Fruit fly (Drosophila melanogaster) whole organism, embryonic: ENCODE measurements around the gene CG10311.

ENCODE experiments used
- Ada2b ChIP-seq: fragments of 200-800 bp; sonication (Bioruptor generic); IDR thresholded peaks from 2 replicates; pipeline ENCODE4 v1.3.6; 2022; ENCODE audit warnings: missing biosample characterization, missing genetic modification characterization
- CG10366 ChIP-seq: fragments of 200-800 bp; sonication (Bioruptor generic); IDR thresholded peaks from 2 replicates; pipeline ENCODE4 v1.3.6; 2022; ENCODE audit warnings: missing biosample characterization, missing genetic modification characterization
- CG10431 ChIP-seq: fragments of 200-800 bp; sonication (Bioruptor generic); optimal IDR thresholded peaks from 3 replicates; lab custom pipeline; 2018; ENCODE audit warnings: missing biosample characterization, mild to moderate bottlenecking, missing genetic modification characterization
- CG10565 ChIP-seq: fragments of 200-800 bp; sonication (Bioruptor generic); optimal IDR thresholded peaks from 3 replicates; lab custom pipeline; 2016; ENCODE audit warnings: missing biosample characterization, mild to moderate bottlenecking, missing genetic modification characterization
- CG12659 ChIP-seq: fragments of 200-800 bp; sonication (Bioruptor generic); optimal IDR thresholded peaks from 3 replicates; lab custom pipeline; 2017; ENCODE audit warnings: mild to moderate bottlenecking, missing biosample characterization, missing genetic modification reagents, missing genetic modification characterization
- CG12769 ChIP-seq: fragments of 200-800 bp; sonication (Bioruptor generic); optimal IDR thresholded peaks from 2 replicates; lab custom pipeline; 2019; ENCODE audit warnings: missing biosample characterization, mild to moderate bottlenecking, missing genetic modification characterization, moderate library complexity
- CG13123 ChIP-seq: fragments of 200-800 bp; sonication (Bioruptor generic); optimal IDR thresholded peaks from 2 replicates; lab custom pipeline; 2016; ENCODE audit warnings: missing biosample characterization, missing genetic modification characterization
- CG14710 ChIP-seq: fragments of 200-800 bp; sonication (Bioruptor generic); optimal IDR thresholded peaks from 3 replicates; lab custom pipeline; 2019; ENCODE audit warnings: missing biosample characterization, mild to moderate bottlenecking, missing genetic modification characterization, moderate library complexity
- CG1602 ChIP-seq: fragments of 200-800 bp; sonication (Bioruptor generic); optimal IDR thresholded peaks from 3 replicates; lab custom pipeline; 2016; ENCODE audit warnings: missing biosample characterization, missing genetic modification characterization
- CG16815 ChIP-seq: fragments of 200-800 bp; sonication (Bioruptor generic); optimal IDR thresholded peaks from 3 replicates; lab custom pipeline; 2017; ENCODE audit warnings: missing biosample characterization, mild to moderate bottlenecking, missing genetic modification characterization
- CG17802 ChIP-seq: fragments of 200-800 bp; sonication (Bioruptor generic); optimal IDR thresholded peaks from 2 replicates; lab custom pipeline; 2018; ENCODE audit warnings: missing biosample characterization, mild to moderate bottlenecking, missing genetic modification characterization, moderate library complexity
- CG1792 ChIP-seq: fragments of 200-800 bp; sonication (Bioruptor generic); optimal IDR thresholded peaks from 2 replicates; lab custom pipeline; 2016; ENCODE audit warnings: missing biosample characterization, missing genetic modification characterization
- CG2129 ChIP-seq: fragments of 200-800 bp; sonication (Bioruptor generic); IDR thresholded peaks from 2 replicates; pipeline ENCODE4 v1.3.6; 2022; ENCODE audit warnings: missing biosample characterization, missing genetic modification characterization; ENCODE audit not compliant: partially characterized antibody
- CG3281 ChIP-seq: fragments of 200-800 bp; sonication (Bioruptor generic); optimal IDR thresholded peaks from 3 replicates; lab custom pipeline; 2017; ENCODE audit warnings: missing biosample characterization, mild to moderate bottlenecking, missing genetic modification characterization
- CG3847 ChIP-seq: fragments of 200-800 bp; sonication (Bioruptor generic); IDR thresholded peaks from 2 replicates; pipeline ENCODE4 v1.3.6; 2022; ENCODE audit warnings: missing biosample characterization, missing genetic modification characterization
- CG4730 ChIP-seq: fragments of 200-800 bp; sonication (Bioruptor generic); IDR thresholded peaks from 2 replicates; pipeline ENCODE4 v1.3.6; 2022; ENCODE audit warnings: missing biosample characterization, missing genetic modification characterization
- CG4820 ChIP-seq: fragments of 200-800 bp; sonication (Bioruptor generic); optimal IDR thresholded peaks from 3 replicates; lab custom pipeline; 2016; ENCODE audit warnings: missing biosample characterization, missing genetic modification characterization
- CG7839 ChIP-seq: fragments of 200-800 bp; sonication (Bioruptor generic); optimal IDR thresholded peaks from 3 replicates; lab custom pipeline; 2018; ENCODE audit warnings: missing biosample characterization, mild to moderate bottlenecking, missing genetic modification characterization, moderate library complexity
- CG8290 ChIP-seq, 3 experiments: fragments of 200-800 bp; sonication (Bioruptor generic); optimal IDR thresholded peaks; 2 replicates each; lab custom pipeline; 2016 to 2019; ENCODE audit warnings: missing biosample characterization in 3 of 3, missing genetic modification characterization in 3 of 3, mild to moderate bottlenecking in 2 of 3, moderate library complexity in 1 of 3
- CG9215 ChIP-seq: fragments of 200-800 bp; sonication (Bioruptor generic); IDR thresholded peaks from 2 replicates; pipeline ENCODE4 v1.3.6; 2022; ENCODE audit warnings: missing biosample characterization, missing genetic modification characterization
- CG9817 ChIP-seq: fragments of 200-800 bp; sonication (Bioruptor generic); optimal IDR thresholded peaks from 2 replicates; lab custom pipeline; 2018; ENCODE audit warnings: missing biosample characterization, mild to moderate bottlenecking, missing genetic modification characterization, moderate library complexity
- D19A ChIP-seq: fragments of 200-800 bp; optimal IDR thresholded peaks from 3 replicates; lab custom pipeline; 2019; ENCODE audit warnings: missing biosample characterization, mild to moderate bottlenecking, missing genetic modification characterization, moderate library complexity
- H2.0 ChIP-seq: fragments of 200-800 bp; sonication (Bioruptor generic); IDR thresholded peaks from 2 replicates; pipeline ENCODE4 v1.3.6; 2022; ENCODE audit warnings: missing biosample characterization, missing genetic modification characterization
- HLH4C ChIP-seq: fragments of 200-800 bp; sonication (Bioruptor generic); IDR thresholded peaks from 3 replicates; pipeline ENCODE4 v1.3.6; 2022; ENCODE audit warnings: missing biosample characterization, missing genetic modification characterization; ENCODE audit not compliant: partially characterized antibody
- Lpt ChIP-seq: fragments of >200 bp; optimal IDR thresholded peaks from 2 replicates; lab custom pipeline; 2018; ENCODE audit warnings: missing biosample characterization, missing genetic modification characterization
- Neu2 ChIP-seq: fragments of 200-800 bp; sonication (Bioruptor generic); optimal IDR thresholded peaks from 3 replicates; lab custom pipeline; 2016; ENCODE audit warnings: missing biosample characterization, missing genetic modification characterization, borderline replicate concordance
- Sin3A ChIP-seq: fragments of >200 bp; optimal IDR thresholded peaks from 2 replicates; lab custom pipeline; 2018
- Sox100B ChIP-seq: fragments of 200-800 bp; sonication (Bioruptor generic); optimal IDR thresholded peaks from 3 replicates; lab custom pipeline; 2018; ENCODE audit warnings: missing biosample characterization, mild to moderate bottlenecking, missing genetic modification characterization
- Ssrp ChIP-seq: fragments of 200-800 bp; sonication (Bioruptor generic); optimal IDR thresholded peaks from 2 replicates; lab custom pipeline; 2018; ENCODE audit warnings: missing biosample characterization, mild to moderate bottlenecking, missing genetic modification characterization, moderate library complexity
- Xbp1 ChIP-seq: fragments of 200-800 bp; sonication (Bioruptor generic); optimal IDR thresholded peaks from 3 replicates; lab custom pipeline; 2016; ENCODE audit warnings: missing biosample characterization, mild to moderate bottlenecking, missing genetic modification characterization
- al ChIP-seq: fragments of 200-800 bp; sonication (Bioruptor generic); IDR thresholded peaks from 2 replicates; pipeline ENCODE4 v1.3.6; 2022; ENCODE audit warnings: missing biosample characterization, missing genetic modification characterization
- ap ChIP-seq: fragments of 200-800 bp; sonication (Bioruptor generic); IDR thresholded peaks from 2 replicates; pipeline ENCODE4 v1.3.6; 2022; ENCODE audit warnings: missing biosample characterization, missing genetic modification characterization
- ato ChIP-seq: fragments of 200-800 bp; sonication (Bioruptor generic); IDR thresholded peaks from 2 replicates; pipeline ENCODE4 v1.3.6; 2022; ENCODE audit warnings: missing biosample characterization, missing genetic modification characterization; ENCODE audit not compliant: partially characterized antibody
- cg ChIP-seq: fragments of 200-800 bp; sonication (Bioruptor generic); optimal IDR thresholded peaks from 3 replicates; lab custom pipeline; 2019; ENCODE audit warnings: missing biosample characterization, mild to moderate bottlenecking, missing genetic modification characterization, moderate library complexity
- corto ChIP-seq: fragments of 200-800 bp; sonication (Bioruptor generic); optimal IDR thresholded peaks from 2 replicates; lab custom pipeline; 2016; ENCODE audit warnings: missing biosample characterization, mild to moderate bottlenecking, missing genetic modification characterization, moderate library complexity
- croc ChIP-seq: fragments of 200-800 bp; sonication (Bioruptor generic); conservative IDR thresholded peaks from 3 replicates; pipeline ENCODE4 v1.3.6; 2022; ENCODE audit warnings: missing biosample characterization, missing genetic modification characterization
- fd96Cb ChIP-seq: fragments of 200-800 bp; sonication (Bioruptor generic); optimal IDR thresholded peaks from 2 replicates; lab custom pipeline; 2018; ENCODE audit warnings: missing biosample characterization, mild to moderate bottlenecking, missing genetic modification characterization, moderate library complexity
- ftz-f1 ChIP-seq: fragments of 200-800 bp; sonication (Bioruptor generic); optimal IDR thresholded peaks from 2 replicates; lab custom pipeline; 2016; ENCODE audit warnings: missing biosample characterization, missing genetic modification characterization
- inv ChIP-seq: fragments of 200-800 bp; sonication (Bioruptor generic); IDR thresholded peaks from 2 replicates; pipeline ENCODE4 v1.3.6; 2022; ENCODE audit warnings: missing biosample characterization, missing genetic modification characterization; ENCODE audit not compliant: partially characterized antibody
- org-1 ChIP-seq: fragments of 200-800 bp; sonication (Bioruptor generic); optimal IDR thresholded peaks from 2 replicates; lab custom pipeline; 2017; ENCODE audit warnings: missing biosample characterization, missing genetic modification characterization
- pho ChIP-seq: fragments of 200-800 bp; sonication (Bioruptor generic); optimal IDR thresholded peaks from 2 replicates; lab custom pipeline; 2016; ENCODE audit warnings: missing biosample characterization, missing genetic modification characterization
- row ChIP-seq: fragments of 200-800 bp; sonication (Bioruptor generic); IDR thresholded peaks from 3 replicates; pipeline ENCODE4 v1.3.6; 2022; ENCODE audit warnings: missing biosample characterization, missing genetic modification characterization
- scrt ChIP-seq: fragments of 200-800 bp; sonication (Bioruptor generic); optimal IDR thresholded peaks from 2 replicates; lab custom pipeline; 2018; ENCODE audit warnings: missing biosample characterization, mild to moderate bottlenecking, missing genetic modification characterization, moderate library complexity
- sens-2 ChIP-seq: fragments of 200-800 bp; sonication (Bioruptor generic); IDR thresholded peaks from 2 replicates; pipeline ENCODE4 v1.3.6; 2022; ENCODE audit warnings: missing biosample characterization, missing genetic modification characterization
- sima ChIP-seq: fragments of 200-800 bp; sonication (Bioruptor generic); optimal IDR thresholded peaks from 2 replicates; lab custom pipeline; 2016; ENCODE audit warnings: missing biosample characterization, missing genetic modification characterization
- slp2 ChIP-seq: fragments of 200-800 bp; sonication (Bioruptor generic); optimal IDR thresholded peaks from 2 replicates; lab custom pipeline; 2016; ENCODE audit warnings: missing biosample characterization, missing genetic modification characterization
- sr ChIP-seq: fragments of 200-800 bp; sonication (Bioruptor generic); IDR thresholded peaks from 3 replicates; pipeline ENCODE4 v1.3.6; 2022; ENCODE audit warnings: missing biosample characterization, missing genetic modification characterization
- stc ChIP-seq: fragments of 200-800 bp; sonication (Bioruptor generic); IDR thresholded peaks from 2 replicates; pipeline ENCODE4 v1.3.6; 2022; ENCODE audit warnings: missing biosample characterization, missing genetic modification characterization
- tap ChIP-seq: fragments of 200-800 bp; optimal IDR thresholded peaks from 3 replicates; lab custom pipeline; 2019; ENCODE audit warnings: missing biosample characterization, mild to moderate bottlenecking, missing genetic modification characterization, moderate library complexity
- tna ChIP-seq: fragments of 200-800 bp; sonication (Bioruptor generic); IDR thresholded peaks from 2 replicates; pipeline ENCODE4 v1.3.6; 2022; ENCODE audit warnings: missing biosample characterization, missing genetic modification characterization; ENCODE audit not compliant: partially characterized antibody
- yki ChIP-seq: fragments of >200 bp; optimal IDR thresholded peaks from 3 replicates; lab custom pipeline; 2018
- zf30C ChIP-seq: fragments of 200-800 bp; sonication (Bioruptor generic); optimal IDR thresholded peaks from 3 replicates; lab custom pipeline; 2018; ENCODE audit warnings: missing biosample characterization, mild to moderate bottlenecking, missing genetic modification characterization

Gene CG10311

DNA sequence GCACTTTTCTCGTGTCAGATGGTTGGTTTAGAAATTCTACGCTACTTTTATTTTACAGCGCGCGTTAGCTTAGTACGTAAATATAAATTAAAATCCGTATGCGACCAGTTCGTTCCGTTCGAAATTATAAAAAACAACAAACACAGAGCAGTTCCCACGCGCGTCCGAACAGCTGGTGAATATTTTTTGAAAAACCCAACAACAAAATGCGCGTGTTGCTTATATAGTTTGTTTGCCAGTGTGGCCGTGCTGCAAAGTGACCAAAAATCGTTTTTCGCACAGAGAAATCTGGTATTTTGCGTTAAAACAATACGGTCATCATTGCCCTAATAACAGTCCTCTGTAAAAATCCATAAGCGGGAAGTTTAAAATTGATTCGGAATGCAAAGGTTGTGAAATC is 18.5 kb downstream of the CG10311 start (continued):
- no peak for TF ChIP-seq CG2129 (GFP tag; lab: Robert Waterston, UW)
- no peak for TF ChIP-seq CG9817 (tag; lab: Kevin White, UChicago)
- no peak for TF ChIP-seq slp2
- TF ChIP-seq al (GFP tag; lab: Robert Waterston, UW), result no peak
- TF ChIP-seq CG1602 (GFP tag; lab: Kevin White, UChicago), result no peak
- no peak for TF ChIP-seq CG4820 (GFP tag; lab: Kevin White, UChicago)
- peak; percentile 16; the same call in 1 of the 2 replicates for TF ChIP-seq ato (GFP tag; lab: Robert Waterston, UW)
- no peak for TF ChIP-seq CG9215 (GFP tag; lab: Robert Waterston, UW)
- no peak for TF ChIP-seq H2.0 (GFP tag; lab: Robert Waterston, UW)
- no peak for TF ChIP-seq CG7839 (tag; lab: Kevin White, UChicago)
- peak; percentile 26 for TF ChIP-seq CG12769 (tag; lab: Kevin White, UChicago)
- TF ChIP-seq CG17802 (tag; lab: Kevin White, UChicago), result no peak
- no peak for TF ChIP-seq CG10565 (GFP tag; lab: Kevin White, UChicago)
- TF ChIP-seq croc (GFP tag; lab: Robert Waterston, UW), result no peak
- TF ChIP-seq CG3847 (GFP tag; lab: Robert Waterston, UW), result no peak
- TF ChIP-seq ftz-f1 (GFP tag; lab: Kevin White, UChicago), result no peak
- TF ChIP-seq corto (GFP tag; lab: Kevin White, UChicago), result no peak
- TF ChIP-seq sr (GFP tag; lab: Robert Waterston, UW), result 0 out of 3 replicates have a peak, but pooled peaks have one; percentile 16
- no peak for TF ChIP-seq cg (GFP tag; lab: Kevin White, UChicago)
- TF ChIP-seq tap, result peak; percentile 9
- no peak for TF ChIP-seq CG3281
- no peak for TF ChIP-seq CG10366 (GFP tag; lab: Robert Waterston, UW)
- no peak for TF ChIP-seq scrt (GFP tag; lab: Kevin White, UChicago)
- no peak for TF ChIP-seq CG1792 (GFP tag; lab: Kevin White, UChicago)
- no peak for TF ChIP-seq org-1 (GFP tag; lab: Kevin White, UChicago)
- TF ChIP-seq CG14710 (tag; lab: Kevin White, UChicago), result peak; percentile 71
- no peak for TF ChIP-seq inv (GFP tag; lab: Robert Waterston, UW)
- no peak for TF ChIP-seq Neu2 (GFP tag; lab: Kevin White, UChicago)
- TF ChIP-seq zf30C (GFP tag; lab: Kevin White, UChicago), result no peak
- no peak for TF ChIP-seq sima
- TF ChIP-seq CG16815 (GFP tag; lab: Kevin White, UChicago), result no peak
- 0 out of 3 replicates have a peak, but pooled peaks have one; percentile 29 for TF ChIP-seq HLH4C (GFP tag; lab: Robert Waterston, UW)
- TF ChIP-seq Ada2b (GFP tag; lab: Robert Waterston, UW), result no peak
- TF ChIP-seq D19A (tag; lab: Kevin White, UChicago), result peak; percentile 45
- peak; percentile 47 for TF ChIP-seq CG12659 (GFP tag; lab: Kevin White, UChicago)
- no peak for TF ChIP-seq CG13123 (GFP tag; lab: Kevin White, UChicago)
- no peak for TF ChIP-seq ap (GFP tag; lab: Robert Waterston, UW)
- TF ChIP-seq sens-2 (GFP tag; lab: Robert Waterston, UW), result no peak
- TF ChIP-seq Lpt (GFP tag; lab: Kevin White, UChicago), result no peak
- TF ChIP-seq pho (GFP tag; lab: Kevin White, UChicago), result no peak
- no peak for TF ChIP-seq stc
- no peak for TF ChIP-seq Xbp1 (GFP tag; lab: Kevin White, UChicago)
- TF ChIP-seq tna (GFP tag; lab: Robert Waterston, UW), result no peak
- TF ChIP-seq Ssrp (tag; lab: Kevin White, UChicago), result no peak
- no peak for TF ChIP-seq fd96Cb
- no peak for TF ChIP-seq CG10431 (GFP tag; lab: Kevin White, UChicago)
- TF ChIP-seq CG4730 (GFP tag; lab: Robert Waterston, UW), result no peak
- peak; percentile 39 for TF ChIP-seq Sin3A (lab: Kevin White, UChicago)
- TF ChIP-seq yki, result no peak
- TF ChIP-seq Sox100B (GFP tag; lab: Kevin White, UChicago), result no peak
- no peak for TF ChIP-seq CG8290 (GFP tag; optimal IDR thresholded peaks at IDR 0.05; lab: Kevin White, UChicago)
- TF ChIP-seq CG8290 (tag; optimal IDR thresholded peaks at IDR 0.05; lab: Kevin White, UChicago), result peak in 1 of 2 experiments; percentile 62
- TF ChIP-seq row (GFP tag; lab: Robert Waterston, UW), result peak; percentile 30; the same call in 1 of the 3 replicates
